Worm (Caenorhabditis elegans): Measurements from ENCODE around the gene F32D8.8.
A peak's percentile ranks its signal among the peaks of the same experiment; 100 is the strongest.

Gene F32D8.8

ce11 chrV:10894601-10895000 lies 8.0 kb downstream of the F32D8.8 start, which contains the start of the genes F32D8.14 and F32D8.5 (continued):
- TF ChIP-seq dve-1 (tag; optimal IDR thresholded peaks at IDR 0.05) (peak; percentile 40), ztf-16 (tag; optimal IDR thresholded peaks at IDR 0.05) (no peak), pha-2 (tag; optimal IDR thresholded peaks at IDR 0.05) (no peak), ceh-31 (tag; optimal IDR thresholded peaks at IDR 0.05) (peak; percentile 92), hlh-6 (tag; optimal IDR thresholded peaks at IDR 0.05) (no peak), ceh-22 (tag; optimal IDR thresholded peaks at IDR 0.05) (no peak), elt-2 (tag; optimal IDR thresholded peaks at IDR 0.05) (peak; percentile 47), fax-1 (tag; optimal IDR thresholded peaks at IDR 0.05) (peak; percentile 52), K09A11.1 (tag; optimal IDR thresholded peaks at IDR 0.05; ENCODE audit: insufficient read depth) (no peak), F13H6.1 (tag; optimal IDR thresholded peaks at IDR 0.05) (no peak), fkh-10 (GFP tag; optimal IDR thresholded peaks at IDR 0.05) (no peak), npax-4 (tag; optimal IDR thresholded peaks at IDR 0.05) (no peak), T23F11.4 (GFP tag; optimal IDR thresholded peaks at IDR 0.05) (no peak), eyg-1 (tag; optimal IDR thresholded peaks at IDR 0.05) (no peak), ceh-9 (tag; optimal IDR thresholded peaks at IDR 0.05) (no peak)

ce11 chrV:10893510-10894128 lies 9.0 kb downstream of the F32D8.8 start, which contains the start of gene F32D8.4:
TSS of gene F32D8.4 (minus strand) at chrV:10893560.
- TF ChIP-seq ceh-2 (tag; optimal IDR thresholded peaks at IDR 0.05) (no peak), rnt-1 (tag; optimal IDR thresholded peaks at IDR 0.05) (no peak), ceh-18 (tag; optimal IDR thresholded peaks at IDR 0.05) (no peak), ceh-30 (tag; optimal IDR thresholded peaks at IDR 0.05) (no peak), lin-11 (tag; optimal IDR thresholded peaks at IDR 0.05) (no peak), T23F11.4 (GFP tag; optimal IDR thresholded peaks at IDR 0.05) (no peak), ama-1 (optimal IDR thresholded peaks at IDR 0.05) (no peak), pax-1 (tag; optimal IDR thresholded peaks at IDR 0.05) (no peak), unc-3 (GFP tag; conservative IDR thresholded peaks at IDR 0.05) (no peak), unc-3 (tag; optimal IDR thresholded peaks at IDR 0.05) (no peak), odd-2 (tag; optimal IDR thresholded peaks at IDR 0.05) (no peak), pha-2 (tag; optimal IDR thresholded peaks at IDR 0.05) (no peak), unc-86 (tag; optimal IDR thresholded peaks at IDR 0.05) (no peak), ceh-22 (tag; optimal IDR thresholded peaks at IDR 0.05) (no peak), ztf-16 (tag; optimal IDR thresholded peaks at IDR 0.05) (no peak), fkh-10 (GFP tag; optimal IDR thresholded peaks at IDR 0.05) (no peak), hlh-30 (tag; optimal IDR thresholded peaks at IDR 0.05; ENCODE audit: insufficient read depth) (no peak), F13H6.1 (tag; optimal IDR thresholded peaks at IDR 0.05) (no peak), Y22D7AL.16 (tag; optimal IDR thresholded peaks at IDR 0.05) (no peak)

ce11 chrV:10890980-10891379 lies 11.6 kb downstream of the F32D8.8 start, which contains the start of gene F32D8.12:
TSS of gene F32D8.12 (minus strand) at chrV:10891027.
- TF ChIP-seq sox-4 (tag; optimal IDR thresholded peaks at IDR 0.05) (no peak), ref-2 (tag; optimal IDR thresholded peaks at IDR 0.05) (no peak), unc-86 (tag; optimal IDR thresholded peaks at IDR 0.05) (no peak), ceh-34 (tag; optimal IDR thresholded peaks at IDR 0.05) (no peak), ceh-22 (tag; optimal IDR thresholded peaks at IDR 0.05) (no peak)

- TF ChIP-seq ttx-3 (tag; optimal IDR thresholded peaks at IDR 0.05) = no peak
These were observed 12.8 kb downstream of the F32D8.8 start for ce11 chrV:10889774-10890173.

ce11 chrV:10889036-10889435 lies 13.5 kb downstream of the F32D8.8 start, which contains the start of gene F32D8.11:
TSS of gene F32D8.11 (minus strand) at chrV:10889136.
- TF ChIP-seq dve-1 (tag; optimal IDR thresholded peaks at IDR 0.05) = no peak
- no peak for TF ChIP-seq tbx-7 (tag; optimal IDR thresholded peaks at IDR 0.05)
- no peak for TF ChIP-seq tbx-2 (tag; optimal IDR thresholded peaks at IDR 0.05)
- TF ChIP-seq nfya-1 (tag; optimal IDR thresholded peaks at IDR 0.05) = no peak
- no peak for TF ChIP-seq nhr-11 (tag; optimal IDR thresholded peaks at IDR 0.05)
- TF ChIP-seq pax-1 (tag; optimal IDR thresholded peaks at IDR 0.05) = no peak
- no peak for TF ChIP-seq hlh-30 (tag; optimal IDR thresholded peaks at IDR 0.05; ENCODE audit: insufficient read depth)
- no peak for TF ChIP-seq pha-2 (tag; optimal IDR thresholded peaks at IDR 0.05)
- TF ChIP-seq hlh-15 (tag; optimal IDR thresholded peaks at IDR 0.05) = no peak
- TF ChIP-seq ceh-19 (GFP tag; optimal IDR thresholded peaks at IDR 0.05) = no peak
- TF ChIP-seq pag-3 (tag; optimal IDR thresholded peaks at IDR 0.05; ENCODE audit: borderline replicate concordance) = no peak
- TF ChIP-seq ets-4 (tag; optimal IDR thresholded peaks at IDR 0.05) = no peak
- TF ChIP-seq mec-3 (tag; optimal IDR thresholded peaks at IDR 0.05; ENCODE audit: borderline replicate concordance) = no peak
- TF ChIP-seq ceh-34 (tag; optimal IDR thresholded peaks at IDR 0.05) = no peak
- TF ChIP-seq ama-1 (optimal IDR thresholded peaks at IDR 0.05) = no peak
